Worm (Caenorhabditis elegans) whole organism, L4/young adult: ENCODE data around the gene cutl-27.
A peak's percentile ranks its signal among the peaks of the same experiment; 100 is the strongest.

Experiments used
- W03F9.2 ChIP-seq: fragments of 150-350 bp; optimal IDR thresholded peaks from 2 replicates; lab custom pipeline; 2014; ENCODE audit warnings: missing biosample characterization, missing genetic modification characterization
- dao-5 ChIP-seq: sonication (generic microtip); optimal IDR thresholded peaks from 2 replicates; lab custom pipeline; 2016; ENCODE audit warnings: missing genotype, missing genetic modification characterization, moderate library complexity, missing compliant biosample characterization
- him-1 ChIP-seq: sonication (generic microtip); optimal IDR thresholded peaks from 2 replicates; lab custom pipeline; 2016; ENCODE audit warnings: missing genotype, missing genetic modification reagents, missing genetic modification characterization, missing compliant biosample characterization

cutl-27 gene

ce11 chrIV:11867652-11868232, 10.6 kb upstream of the cutl-27 start:
- no peak for TF ChIP-seq dao-5 (tag; lab: Kevin White, UChicago)

ce11 chrIV:11868452-11868851, 9.9 kb upstream of the cutl-27 start:
- TF ChIP-seq W03F9.2 (tag; lab: Kevin White, UChicago) (no peak), dao-5 (tag; lab: Kevin White, UChicago) (no peak), him-1 (tag; lab: Kevin White, UChicago) (no peak)

- TF ChIP-seq W03F9.2 (tag; lab: Kevin White, UChicago) (no peak), him-1 (tag; lab: Kevin White, UChicago) (peak; percentile 36), dao-5 (tag; lab: Kevin White, UChicago) (no peak)
Observed at ce11 chrIV:11871083-11871482, 7.3 kb upstream of the cutl-27 start.

ce11 chrIV:11871898-11872297, 6.5 kb upstream of the cutl-27 start:
- TF ChIP-seq W03F9.2 (tag; lab: Kevin White, UChicago), result no peak
- TF ChIP-seq dao-5 (tag; lab: Kevin White, UChicago), result no peak
- TF ChIP-seq him-1 (tag; lab: Kevin White, UChicago), result no peak

ce11 chrIV:11877674-11878073, 675 bp upstream of the cutl-27 start, which contains the start of gene pph-2:
Gene pph-2, minus strand, starts transcription at chrIV:11877774.
- TF ChIP-seq W03F9.2 (tag; lab: Kevin White, UChicago), result no peak
- no peak for TF ChIP-seq him-1 (tag; lab: Kevin White, UChicago)
- no peak for TF ChIP-seq dao-5 (tag; lab: Kevin White, UChicago)

- TF ChIP-seq dao-5 (tag; lab: Kevin White, UChicago) (no peak), W03F9.2 (tag; lab: Kevin White, UChicago) (no peak), him-1 (tag; lab: Kevin White, UChicago) (no peak)
Observed at ce11 chrIV:11882534-11882933, 4.2 kb downstream of the cutl-27 start.

ce11 chrIV:11883478-11883877, 5.1 kb downstream of the cutl-27 start:
- no peak for TF ChIP-seq W03F9.2 (tag; lab: Kevin White, UChicago)
- TF ChIP-seq him-1 (tag; lab: Kevin White, UChicago), result no peak

- TF ChIP-seq him-1 (tag; lab: Kevin White, UChicago) (no peak), W03F9.2 (tag; lab: Kevin White, UChicago) (no peak), dao-5 (tag; lab: Kevin White, UChicago) (no peak)
Observed at ce11 chrIV:11885313-11885712, 7.0 kb downstream of the cutl-27 start, which contains the start of gene let-653. Gene let-653, plus strand, starts transcription at chrIV:11885613.

- TF ChIP-seq W03F9.2 (tag; lab: Kevin White, UChicago), result no peak
- no peak for TF ChIP-seq dao-5 (tag; lab: Kevin White, UChicago)
- TF ChIP-seq him-1 (tag; lab: Kevin White, UChicago), result no peak
Observed at ce11 chrIV:11892545-11892944, 14.2 kb downstream of the cutl-27 start.

- no peak for TF ChIP-seq W03F9.2 (tag; lab: Kevin White, UChicago)
Observed at ce11 chrIV:11893336-11893735, 15.0 kb downstream of the cutl-27 start.

- TF ChIP-seq him-1 (tag; lab: Kevin White, UChicago) (no peak), dao-5 (tag; lab: Kevin White, UChicago) (no peak), W03F9.2 (tag; lab: Kevin White, UChicago) (no peak)
Observed at ce11 chrIV:11897710-11898109, 19.4 kb downstream of the cutl-27 start.

ce11 chrIV:11899358-11899757, 21.0 kb downstream of the cutl-27 start, which contains the start of gene nhr-43:
Gene nhr-43, plus strand, starts transcription at chrIV:11899590.
- TF ChIP-seq dao-5 (tag; lab: Kevin White, UChicago), result no peak
- no peak for TF ChIP-seq W03F9.2 (tag; lab: Kevin White, UChicago)
- no peak for TF ChIP-seq him-1 (tag; lab: Kevin White, UChicago)

- no peak for TF ChIP-seq dao-5 (tag; lab: Kevin White, UChicago)
- TF ChIP-seq him-1 (tag; lab: Kevin White, UChicago), result no peak
- TF ChIP-seq W03F9.2 (tag; lab: Kevin White, UChicago), result no peak
Observed at ce11 chrIV:11900399-11900798, 22.1 kb downstream of the cutl-27 start.

- TF ChIP-seq him-1 (tag; lab: Kevin White, UChicago), result no peak
- TF ChIP-seq W03F9.2 (tag; lab: Kevin White, UChicago), result no peak
- TF ChIP-seq dao-5 (tag; lab: Kevin White, UChicago), result no peak
Observed at ce11 chrIV:11901215-11901614, 22.9 kb downstream of the cutl-27 start.
